Fruit fly (Drosophila melanogaster) whole organism, prepupa: ENCODE measurements around the gene CG13685.

Source experiments
- Blimp-1 ChIP-seq: fragments of 200-800 bp; sonication (Bioruptor generic); optimal IDR thresholded peaks from 3 replicates; lab custom pipeline; 2017; ENCODE audit warnings: missing biosample characterization, missing genetic modification characterization, mild to moderate bottlenecking, moderate library complexity, missing genetic modification reagents
- CG10631 ChIP-seq: fragments of 200-800 bp; sonication (Bioruptor generic); optimal IDR thresholded peaks from 2 replicates; lab custom pipeline; 2016; ENCODE audit warnings: missing biosample characterization, missing genetic modification characterization
- CG11762 ChIP-seq: fragments of 200-800 bp; sonication (Bioruptor generic); optimal IDR thresholded peaks from 3 replicates; lab custom pipeline; 2016; ENCODE audit warnings: missing biosample characterization, missing genetic modification characterization; ENCODE audit not compliant: insufficient read depth
- CG11902 ChIP-seq: fragments of 200-800 bp; sonication (Bioruptor generic); optimal IDR thresholded peaks from 3 replicates; lab custom pipeline; 2016; ENCODE audit warnings: missing biosample characterization, missing genetic modification characterization
- CG1621 ChIP-seq: fragments of 200-800 bp; sonication (Bioruptor generic); optimal IDR thresholded peaks from 3 replicates; lab custom pipeline; 2018; ENCODE audit warnings: missing biosample characterization, mild to moderate bottlenecking, missing genetic modification characterization
- CG16779 ChIP-seq: fragments of 200-800 bp; sonication (Bioruptor generic); optimal IDR thresholded peaks from 3 replicates; lab custom pipeline; 2017; ENCODE audit warnings: missing biosample characterization, mild to moderate bottlenecking, missing genetic modification characterization
- CG3032 ChIP-seq: fragments of 200-800 bp; optimal IDR thresholded peaks from 2 replicates; lab custom pipeline; 2019; ENCODE audit warnings: missing biosample characterization, mild to moderate bottlenecking, missing genetic modification characterization, moderate library complexity
- CG31627 ChIP-seq: fragments of 200-800 bp; sonication (Bioruptor generic); optimal IDR thresholded peaks from 3 replicates; lab custom pipeline; 2016; ENCODE audit warnings: missing biosample characterization, missing genetic modification characterization
- CG3919 ChIP-seq: fragments of 200-800 bp; sonication (Bioruptor generic); optimal IDR thresholded peaks from 3 replicates; lab custom pipeline; 2016; ENCODE audit warnings: missing biosample characterization, missing genetic modification characterization
- CG4318 ChIP-seq: fragments of 200-800 bp; sonication (Bioruptor generic); optimal IDR thresholded peaks from 3 replicates; lab custom pipeline; 2017; ENCODE audit warnings: missing biosample characterization, mild to moderate bottlenecking, missing genetic modification characterization
- CG6163 ChIP-seq: fragments of 200-800 bp; sonication (Bioruptor generic); IDR thresholded peaks from 3 replicates; pipeline ENCODE4 v1.3.6; 2022; ENCODE audit warnings: missing biosample characterization, missing genetic modification characterization
- CG7368 ChIP-seq: fragments of 200-800 bp; sonication (Bioruptor generic); optimal IDR thresholded peaks from 3 replicates; lab custom pipeline; 2016; ENCODE audit warnings: missing biosample characterization, missing genetic modification characterization
- CG8119 ChIP-seq: fragments of 200-800 bp; sonication (Bioruptor generic); IDR thresholded peaks from 3 replicates; pipeline ENCODE4 v1.3.6; 2022; ENCODE audit warnings: missing biosample characterization, missing genetic modification characterization
- CG8319 ChIP-seq: fragments of 200-800 bp; sonication (Bioruptor generic); optimal IDR thresholded peaks from 3 replicates; lab custom pipeline; 2016; ENCODE audit warnings: missing biosample characterization, missing genetic modification characterization
- CG8632 ChIP-seq: fragments of 200-800 bp; sonication (Bioruptor generic); optimal IDR thresholded peaks from 3 replicates; lab custom pipeline; 2016; ENCODE audit warnings: missing biosample characterization, missing genetic modification characterization
- Eip75B ChIP-seq: fragments of 200-800 bp; sonication (Bioruptor generic); optimal IDR thresholded peaks from 3 replicates; lab custom pipeline; 2016; ENCODE audit warnings: missing biosample characterization, missing genetic modification characterization
- Eip78C ChIP-seq: fragments of 200-800 bp; sonication (Bioruptor generic); peaks from one replicate; lab custom pipeline; 2016; ENCODE audit warnings: missing biosample characterization, missing genetic modification characterization
- Ets21C ChIP-seq: fragments of 200-800 bp; sonication (Bioruptor generic); optimal IDR thresholded peaks from 3 replicates; lab custom pipeline; 2016; ENCODE audit warnings: missing biosample characterization, missing genetic modification characterization
- Ets96B ChIP-seq: fragments of 200-800 bp; optimal IDR thresholded peaks from 2 replicates; lab custom pipeline; 2019; ENCODE audit warnings: missing biosample characterization, mild to moderate bottlenecking, missing genetic modification characterization, moderate library complexity
- Gug ChIP-seq: fragments of 200-800 bp; sonication (Bioruptor generic); IDR thresholded peaks from 2 replicates; pipeline ENCODE4 v1.3.6; 2022; ENCODE audit warnings: missing biosample characterization, missing genetic modification characterization
- Hr39 ChIP-seq: fragments of 200-800 bp; sonication (Bioruptor generic); optimal IDR thresholded peaks from 2 replicates; lab custom pipeline; 2016; ENCODE audit warnings: missing biosample characterization, missing genetic modification characterization
- Lpt ChIP-seq: fragments of 200-800 bp; sonication (Bioruptor generic); optimal IDR thresholded peaks from 3 replicates; lab custom pipeline; 2016; ENCODE audit warnings: missing biosample characterization, missing genetic modification characterization
- OdsH ChIP-seq: fragments of 200-800 bp; sonication (Bioruptor generic); optimal IDR thresholded peaks from 3 replicates; lab custom pipeline; 2016; ENCODE audit warnings: missing biosample characterization, missing genetic modification characterization
- Smox ChIP-seq: fragments of 200-800 bp; sonication (Bioruptor generic); optimal IDR thresholded peaks from 3 replicates; lab custom pipeline; 2016; ENCODE audit warnings: missing biosample characterization, missing genetic modification characterization
- Sox15 ChIP-seq: fragments of 200-800 bp; sonication (Bioruptor generic); optimal IDR thresholded peaks from 3 replicates; lab custom pipeline; 2016; ENCODE audit warnings: missing biosample characterization, missing genetic modification characterization
- acj6 ChIP-seq: fragments of 200-800 bp; sonication (Bioruptor generic); optimal IDR thresholded peaks from 3 replicates; lab custom pipeline; 2016; ENCODE audit warnings: missing biosample characterization, missing genetic modification characterization
- dac ChIP-seq: fragments of 200-800 bp; sonication (Bioruptor generic); optimal IDR thresholded peaks from 2 replicates; lab custom pipeline; 2017; ENCODE audit warnings: missing biosample characterization, mild to moderate bottlenecking, missing genetic modification characterization
- dsx ChIP-seq: fragments of 200-800 bp; optimal IDR thresholded peaks from 3 replicates; lab custom pipeline; 2019; ENCODE audit warnings: missing biosample characterization, mild to moderate bottlenecking, missing genetic modification characterization, moderate library complexity; ENCODE audit not compliant: poor library complexity, severe bottlenecking
- eg ChIP-seq: fragments of 200-800 bp; sonication (Bioruptor generic); IDR thresholded peaks from 3 replicates; pipeline ENCODE4 v1.3.6; 2022; ENCODE audit warnings: missing biosample characterization, missing genetic modification characterization
- esn ChIP-seq: fragments of 200-800 bp; sonication (Bioruptor generic); optimal IDR thresholded peaks from 2 replicates; lab custom pipeline; 2016; ENCODE audit warnings: missing biosample characterization, mild to moderate bottlenecking, missing genetic modification characterization, moderate library complexity
- fd59A ChIP-seq: fragments of 200-800 bp; sonication (Bioruptor generic); optimal IDR thresholded peaks from 2 replicates; lab custom pipeline; 2017; ENCODE audit warnings: missing biosample characterization, mild to moderate bottlenecking, missing genetic modification characterization, missing genetic modification reagents
- fd85E ChIP-seq: fragments of 200-800 bp; sonication (Bioruptor generic); optimal IDR thresholded peaks from 3 replicates; lab custom pipeline; 2016; ENCODE audit warnings: missing biosample characterization, missing genetic modification characterization
- fkh ChIP-seq: fragments of 200-800 bp; sonication (Bioruptor generic); optimal IDR thresholded peaks from 3 replicates; lab custom pipeline; 2017; ENCODE audit warnings: missing biosample characterization, mild to moderate bottlenecking, missing genetic modification characterization, moderate library complexity
- lz ChIP-seq: fragments of 200-800 bp; sonication (Bioruptor generic); optimal IDR thresholded peaks from 3 replicates; lab custom pipeline; 2016; ENCODE audit warnings: missing biosample characterization, missing genetic modification characterization
- salr ChIP-seq, 2 experiments: fragments of 200-800 bp; sonication (Bioruptor generic); optimal IDR thresholded peaks; 3 replicates each; lab custom pipeline; 2016 to 2018; ENCODE audit warnings: missing biosample characterization in 2 of 2, missing genetic modification characterization in 2 of 2, mild to moderate bottlenecking in 1 of 2
- ss ChIP-seq, 2 experiments: fragments of 200-800 bp; sonication (Bioruptor generic); optimal IDR thresholded peaks; 2 replicates in 1 of 2; 3 replicates in 1 of 2; lab custom pipeline; 2017 to 2018; ENCODE audit warnings: mild to moderate bottlenecking in 2 of 2, missing biosample characterization in 2 of 2, missing genetic modification characterization in 2 of 2, moderate library complexity in 1 of 2
- topi ChIP-seq: fragments of 200-800 bp; sonication (Bioruptor generic); optimal IDR thresholded peaks from 3 replicates; lab custom pipeline; 2016; ENCODE audit warnings: missing biosample characterization, missing genetic modification characterization
- vri ChIP-seq: fragments of 200-800 bp; sonication (Bioruptor generic); optimal IDR thresholded peaks from 3 replicates; lab custom pipeline; 2016; ENCODE audit warnings: missing biosample characterization, mild to moderate bottlenecking, missing genetic modification characterization

The CG13685 gene

dm6 chr3L:7747044-7747443 lies at the start of gene CG13685:
TSS of gene CG13685 (plus strand) at chr3L:7747344.
- TF ChIP-seq CG16779 (tag; lab: Kevin White, UChicago), result no peak
- peak; percentile 25 for TF ChIP-seq Eip78C (GFP tag; lab: Kevin White, UChicago)
- no peak for TF ChIP-seq Smox (GFP tag; lab: Kevin White, UChicago)

dm6 chr3L:7713378-7713777 lies 33.8 kb upstream of the CG13685 start:
- TF ChIP-seq fkh (no peak), Hr39 (GFP tag; lab: Kevin White, UChicago) (no peak), CG11762 (GFP tag; lab: Kevin White, UChicago) (no peak)

- no peak for TF ChIP-seq esn (GFP tag; lab: Kevin White, UChicago)
- peak; percentile 26 for TF ChIP-seq fkh
- no peak for TF ChIP-seq CG1621 (tag; lab: Kevin White, UChicago)
- no peak for TF ChIP-seq Lpt
- TF ChIP-seq Gug, result no peak
- no peak for TF ChIP-seq OdsH (GFP tag; lab: Kevin White, UChicago)
- no peak for TF ChIP-seq fd59A (GFP tag; lab: Kevin White, UChicago)
- peak in 1 of 2 experiments; percentile 19 for TF ChIP-seq ss (GFP tag; optimal IDR thresholded peaks at IDR 0.05; lab: Kevin White, UChicago)
- no peak for TF ChIP-seq CG11762 (GFP tag; lab: Kevin White, UChicago)
- no peak for TF ChIP-seq CG31627 (GFP tag; lab: Kevin White, UChicago)
- no peak for TF ChIP-seq CG8119
- no peak for TF ChIP-seq dsx
Observed at dm6 chr3L:7714301-7714946, 32.7 kb upstream of the CG13685 start.

dm6 chr3L:7717863-7718560 lies 29.1 kb upstream of the CG13685 start, which contains the start of gene Ank2:
TSS of gene Ank2 (minus strand) at chr3L:7718395.
- 0 out of 3 replicates have a peak, but pooled peaks have one; percentile 11 for TF ChIP-seq eg (GFP tag; lab: Robert Waterston, UW)
- TF ChIP-seq CG11902, result no peak
- no peak for TF ChIP-seq Ets21C (GFP tag; lab: Kevin White, UChicago)
- TF ChIP-seq dac (GFP tag; lab: Kevin White, UChicago), result no peak
- TF ChIP-seq, all 60 proteins: peak for 1

dm6 chr3L:7718561-7719417 lies 28.4 kb upstream of the CG13685 start, which contains the start of gene Mcad:
TSS of gene Mcad (plus strand) at chr3L:7719350.
- TF ChIP-seq CG11762 (GFP tag; lab: Kevin White, UChicago), result peak; percentile 93
- peak; percentile 95 for TF ChIP-seq Lpt
- peak; percentile 96 for TF ChIP-seq lz (GFP tag; lab: Kevin White, UChicago)
- peak; percentile 89 for TF ChIP-seq Ets21C (GFP tag; lab: Kevin White, UChicago)
- TF ChIP-seq acj6 (GFP tag; lab: Kevin White, UChicago), result peak; percentile 97
- TF ChIP-seq Blimp-1, result peak; percentile 89
- TF ChIP-seq vri (GFP tag; lab: Kevin White, UChicago), result peak; percentile 94
- TF ChIP-seq CG8119, result peak; percentile 95
- TF ChIP-seq dsx, result peak; percentile 94
- peak; percentile 96 for TF ChIP-seq Sox15 (GFP tag; lab: Kevin White, UChicago)
- peak; percentile 93 for TF ChIP-seq Ets96B (tag; lab: Kevin White, UChicago)
- TF ChIP-seq CG16779 (tag; lab: Kevin White, UChicago), result peak; percentile 94
- peak; percentile 87 for TF ChIP-seq CG8319
- peak; percentile 96 for TF ChIP-seq Smox (GFP tag; lab: Kevin White, UChicago)
- peak; percentile 94 for TF ChIP-seq CG7368 (GFP tag; lab: Kevin White, UChicago)
- peak; percentile 96 for TF ChIP-seq CG10631
- TF ChIP-seq CG3032 (tag; lab: Kevin White, UChicago), result peak; percentile 95
- TF ChIP-seq fd85E (GFP tag; lab: Kevin White, UChicago), result peak; percentile 83
- TF ChIP-seq CG8632 (GFP tag; lab: Kevin White, UChicago), result peak; percentile 97
- TF ChIP-seq CG3919 (GFP tag; lab: Kevin White, UChicago), result peak; percentile 96
- TF ChIP-seq salr (GFP tag; optimal IDR thresholded peaks at IDR 0.05; lab: Kevin White, UChicago), result peak; percentile 92 to 97
- TF ChIP-seq Eip75B (GFP tag; lab: Kevin White, UChicago), result peak; percentile 92
- peak; percentile 97 for TF ChIP-seq CG4318 (GFP tag; lab: Kevin White, UChicago)
- peak; percentile 100 for TF ChIP-seq Eip78C (GFP tag; lab: Kevin White, UChicago)
- TF ChIP-seq eg (GFP tag; lab: Robert Waterston, UW), result peak; percentile 90
- peak; percentile 89 for TF ChIP-seq CG6163 (GFP tag; lab: Robert Waterston, UW)
- TF ChIP-seq topi, result peak; percentile 95
